Fruit fly (Drosophila melanogaster): ENCODE measurements around the gene fh.

Gene fh

dm6 chrX:9193604-9194003, 44.7 kb upstream of the fh start, which contains the start of gene CG12106 (continued):
- no peak for TF ChIP-seq pros (GFP tag; optimal IDR thresholded peaks at IDR 0.05)
- peak; percentile 19 for TF ChIP-seq chn (GFP tag; optimal IDR thresholded peaks at IDR 0.05)
- no peak for TF ChIP-seq Taf1 (GFP tag; IDR thresholded peaks at IDR 0.05)
- no peak for TF ChIP-seq otp (GFP tag; IDR thresholded peaks at IDR 0.05)
- TF ChIP-seq CHES-1-like (GFP tag; optimal IDR thresholded peaks at IDR 0.05), result peak; percentile 15
- TF ChIP-seq btn (GFP tag; optimal IDR thresholded peaks at IDR 0.05), result no peak
- no peak for TF ChIP-seq CG15073 (GFP tag; optimal IDR thresholded peaks at IDR 0.05)
- TF ChIP-seq Oli (tag; optimal IDR thresholded peaks at IDR 0.05), result peak; percentile 25
- TF ChIP-seq CrebB (tag; optimal IDR thresholded peaks at IDR 0.05), result no peak
- no peak for TF ChIP-seq twi (tag; optimal IDR thresholded peaks at IDR 0.05)
- no peak for TF ChIP-seq fru (optimal IDR thresholded peaks at IDR 0.05)
- TF ChIP-seq CG10959 (GFP tag; IDR thresholded peaks at IDR 0.05), result no peak
- no peak for TF ChIP-seq dm (GFP tag; optimal IDR thresholded peaks at IDR 0.05)
- no peak for TF ChIP-seq trh (GFP tag; optimal IDR thresholded peaks at IDR 0.05)
- TF ChIP-seq stwl (tag; optimal IDR thresholded peaks at IDR 0.05), result no peak
- TF ChIP-seq Poxn (GFP tag; IDR thresholded peaks at IDR 0.05), result no peak
- TF ChIP-seq stc (GFP tag; IDR thresholded peaks at IDR 0.05), result no peak
- no peak for TF ChIP-seq CG34224 (GFP tag; IDR thresholded peaks at IDR 0.05; ENCODE audit: partially characterized antibody)
- peak; percentile 19 for TF ChIP-seq CG12744 (GFP tag; optimal IDR thresholded peaks at IDR 0.05)
- TF ChIP-seq CG15011 (GFP tag; optimal IDR thresholded peaks at IDR 0.05), result no peak
- 0 out of 2 replicates have a peak, but pooled peaks have one; percentile 13 for TF ChIP-seq sob (GFP tag; IDR thresholded peaks at IDR 0.05)
- TF ChIP-seq ab (GFP tag; optimal IDR thresholded peaks at IDR 0.05), result no peak
- no peak for TF ChIP-seq ap (GFP tag; IDR thresholded peaks at IDR 0.05)
- TF ChIP-seq dysf (GFP tag; IDR thresholded peaks at IDR 0.05), result peak; percentile 68; the same call in 2 of the 3 replicates
- TF ChIP-seq nerfin-1 (tag; optimal IDR thresholded peaks at IDR 0.05), result peak; percentile 5
- no peak for TF ChIP-seq zf30C (GFP tag; optimal IDR thresholded peaks at IDR 0.05)
- TF ChIP-seq tin (GFP tag; optimal IDR thresholded peaks at IDR 0.05), result peak; percentile 18
- TF ChIP-seq NC2α (GFP tag; optimal IDR thresholded peaks at IDR 0.05), result no peak
- TF ChIP-seq h (optimal IDR thresholded peaks at IDR 0.05), result no peak
- TF ChIP-seq Fer2 (tag; optimal IDR thresholded peaks at IDR 0.05), result no peak
- TF ChIP-seq CG8924 (tag; optimal IDR thresholded peaks at IDR 0.05), result peak; percentile 18
- no peak for TF ChIP-seq eyg (GFP tag; optimal IDR thresholded peaks at IDR 0.05)
- TF ChIP-seq CG11696 (GFP tag; IDR thresholded peaks at IDR 0.05), result no peak
- TF ChIP-seq CG32532 (GFP tag; IDR thresholded peaks at IDR 0.05), result no peak; the same call in 1 of the 2 replicates
- TF ChIP-seq CG42726 (GFP tag; IDR thresholded peaks at IDR 0.05; ENCODE audit: partially characterized antibody), result no peak
- TF ChIP-seq Sox100B (GFP tag; optimal IDR thresholded peaks at IDR 0.05), result peak; percentile 8
- TF ChIP-seq CG31224 (GFP tag; IDR thresholded peaks at IDR 0.05), result no peak
- TF ChIP-seq corto (GFP tag; optimal IDR thresholded peaks at IDR 0.05), result no peak
- peak; percentile 98 for TF ChIP-seq grau (tag; optimal IDR thresholded peaks at IDR 0.05)
- no peak for TF ChIP-seq abd-A (tag; optimal IDR thresholded peaks at IDR 0.05)
- peak; percentile 34 for TF ChIP-seq mirr (GFP tag; optimal IDR thresholded peaks at IDR 0.05)
- TF ChIP-seq CG18764 (GFP tag; optimal IDR thresholded peaks at IDR 0.05), result no peak
- no peak for TF ChIP-seq pita (GFP tag; optimal IDR thresholded peaks at IDR 0.05)
- TF ChIP-seq CG17186 (GFP tag; optimal IDR thresholded peaks at IDR 0.05), result peak; percentile 99
- TF ChIP-seq Lhr (GFP tag; optimal IDR thresholded peaks at IDR 0.05), result no peak
- peak; percentile 23 for TF ChIP-seq CG4617 (GFP tag; optimal IDR thresholded peaks at IDR 0.05; ENCODE audit: borderline replicate concordance)
- peak; percentile 57; the same call in 1 of the 2 replicates for TF ChIP-seq esg (GFP tag; conservative IDR thresholded peaks at IDR 0.05)
- no peak for TF ChIP-seq CG5245 (GFP tag; optimal IDR thresholded peaks at IDR 0.05)
- no peak for TF ChIP-seq Sin3A (optimal IDR thresholded peaks at IDR 0.05)
- TF ChIP-seq Atf-2 (GFP tag; optimal IDR thresholded peaks at IDR 0.05), result peak; percentile 1
- peak; percentile 37 to 45 for TF ChIP-seq dpn (GFP tag; optimal IDR thresholded peaks at IDR 0.05)
- TF ChIP-seq bcd (GFP tag; optimal IDR thresholded peaks at IDR 0.05), result peak; percentile 20
- no peak for TF ChIP-seq Neu2 (GFP tag; optimal IDR thresholded peaks at IDR 0.05; ENCODE audit: borderline replicate concordance)
